Worm (Caenorhabditis elegans) whole organism, midembryonic: Measurements from ENCODE around the gene Y75B8A.32.

Experiments
- T22C8.4 ChIP-seq: fragments of 200-800 bp; sonication (Bioruptor generic); IDR thresholded peaks from 2 replicates; pipeline ENCODE4 v1.3.6; 2022; ENCODE audit warnings: missing genetic modification characterization, missing compliant biosample characterization
- flt-1 ChIP-seq: fragments of 200-800 bp; sonication (Bioruptor generic); IDR thresholded peaks from 2 replicates; pipeline ENCODE4 v1.3.6; 2022; ENCODE audit warnings: missing genetic modification characterization, missing compliant biosample characterization
- ref-1 ChIP-seq: fragments of 200-800 bp; sonication (Bioruptor generic); conservative IDR thresholded peaks from 2 replicates; pipeline ENCODE4 v1.3.6; 2022; ENCODE audit warnings: missing genetic modification reagents, missing genetic modification characterization, missing compliant biosample characterization
- tab-1 ChIP-seq: fragments of 200-800 bp; sonication (Bioruptor generic); IDR thresholded peaks from 2 replicates; pipeline ENCODE4 v1.3.6; 2022; ENCODE audit warnings: missing genetic modification characterization, missing compliant biosample characterization
- ztf-23 ChIP-seq: fragments of 200-800 bp; sonication (Bioruptor generic); IDR thresholded peaks from 2 replicates; pipeline ENCODE4 v1.3.6; 2022; ENCODE audit warnings: missing genetic modification reagents, missing genetic modification characterization, missing compliant biosample characterization

DNA sequence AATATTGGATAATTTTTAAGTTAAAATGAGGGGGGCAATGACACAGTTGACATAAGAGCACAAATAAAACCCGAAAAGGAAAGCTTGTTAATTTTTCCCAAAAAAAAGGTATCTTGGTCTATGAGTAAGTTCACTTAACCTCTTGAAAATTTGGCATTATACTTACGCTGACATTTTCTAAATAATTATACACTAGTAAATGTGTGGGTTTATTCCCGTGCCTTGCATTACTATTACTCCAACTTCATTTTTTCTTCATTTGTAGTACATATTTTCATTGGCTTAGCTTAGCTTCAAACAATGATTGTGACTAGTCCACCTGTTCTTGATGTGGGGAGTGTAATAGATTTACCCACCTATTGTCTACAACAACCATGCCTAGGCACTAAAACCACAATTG, 904 bp upstream of the Y75B8A.32 start, which contains the start of gene Y75B8A.34:
- TF ChIP-seq tab-1 (GFP tag; lab: Robert Waterston, UW) (no peak), flt-1 (GFP tag; lab: Robert Waterston, UW) (no peak), ref-1 (GFP tag; lab: Robert Waterston, UW) (no peak), T22C8.4 (GFP tag; lab: Robert Waterston, UW) (no peak), ztf-23 (no peak)
